3 fruit fly cellular contexts compared by ENCODE assay signal in the genomic region with DNA sequence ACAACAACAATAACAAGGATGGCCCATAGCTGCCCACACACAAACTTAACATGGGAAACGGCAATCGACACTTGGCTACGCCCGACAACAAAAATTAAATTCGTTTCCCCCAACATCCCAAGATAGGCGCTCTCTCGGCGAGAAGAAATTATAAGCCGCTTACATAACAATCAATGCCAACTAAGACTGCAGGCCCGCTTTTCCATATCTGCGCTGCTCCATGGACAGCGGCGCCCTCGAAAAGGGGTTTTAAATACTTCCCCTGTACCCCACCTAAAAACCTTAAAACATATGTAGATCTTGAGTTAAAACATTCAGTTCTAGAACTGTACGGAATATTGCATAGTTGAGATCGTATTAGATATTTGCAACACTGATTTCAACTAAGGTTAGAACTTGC.
TF ChIP-seq lines count a peak whose summit lies in the region.

No protein-coding gene starts in this region.

- TF ChIP-seq CTCF in whole organism, embryonic (GFP tag; optimal IDR thresholded peaks at IDR 0.05; lab: Kevin White, UChicago) = no peak

TF ChIP-seq in whole organism, embryonic, 481 proteins besides CTCF, POLR2A, EP300 and RAD21 (continues in another document):
- no peak for TF ChIP-seq E2f2 (GFP tag; IDR thresholded peaks at IDR 0.05; lab: Robert Waterston, UW)
- no peak for TF ChIP-seq Hsf (GFP tag; optimal IDR thresholded peaks at IDR 0.05; lab: Kevin White, UChicago)
- no peak for TF ChIP-seq abd-A (tag; optimal IDR thresholded peaks at IDR 0.05; lab: Kevin White, UChicago)
- no peak for TF ChIP-seq CG8089 (GFP tag; optimal IDR thresholded peaks at IDR 0.05; lab: Kevin White, UChicago)
- no peak for TF ChIP-seq Abd-B (GFP tag; optimal IDR thresholded peaks at IDR 0.05; lab: Kevin White, UChicago)
- TF ChIP-seq CG2120 (GFP tag; optimal IDR thresholded peaks at IDR 0.05; lab: Kevin White, UChicago) = peak; percentile 36
- TF ChIP-seq Oli (tag; optimal IDR thresholded peaks at IDR 0.05; lab: Kevin White, UChicago) = peak; percentile 26
- TF ChIP-seq CG8478 (optimal IDR thresholded peaks at IDR 0.05; lab: Kevin White, UChicago) = no peak
- TF ChIP-seq CG1603 (tag; optimal IDR thresholded peaks at IDR 0.05; lab: Kevin White, UChicago) = no peak
- 0 out of 2 replicates have a peak, but pooled peaks have one; percentile 6 for TF ChIP-seq Xrp1 (GFP tag; IDR thresholded peaks at IDR 0.05; lab: Robert Waterston, UW)
- no peak for TF ChIP-seq CG10431 (GFP tag; optimal IDR thresholded peaks at IDR 0.05; lab: Kevin White, UChicago)
- TF ChIP-seq Pdp1 (GFP tag; optimal IDR thresholded peaks at IDR 0.05; lab: Kevin White, UChicago) = peak in 1 of 2 experiments; percentile 69
- TF ChIP-seq grn (GFP tag; optimal IDR thresholded peaks at IDR 0.05; lab: Kevin White, UChicago) = no peak
- no peak for TF ChIP-seq HmgD (GFP tag; optimal IDR thresholded peaks at IDR 0.05; lab: Kevin White, UChicago)
- TF ChIP-seq sr (GFP tag; IDR thresholded peaks at IDR 0.05; lab: Robert Waterston, UW) = 0 out of 3 replicates have a peak, but pooled peaks have one; percentile 38
- no peak for TF ChIP-seq CG2199 (GFP tag; IDR thresholded peaks at IDR 0.05; lab: Robert Waterston, UW)
- no peak for TF ChIP-seq pb (GFP tag; optimal IDR thresholded peaks at IDR 0.05; lab: Kevin White, UChicago)
- no peak for TF ChIP-seq CG10209 (GFP tag; optimal IDR thresholded peaks at IDR 0.05; lab: Kevin White, UChicago)
- no peak for TF ChIP-seq rib (GFP tag; IDR thresholded peaks at IDR 0.05; lab: Robert Waterston, UW)
- no peak for TF ChIP-seq CG12071 (GFP tag; optimal IDR thresholded peaks at IDR 0.05; lab: Kevin White, UChicago)
- TF ChIP-seq CG17802 (tag; optimal IDR thresholded peaks at IDR 0.05; lab: Kevin White, UChicago) = no peak
- no peak for TF ChIP-seq Myb (GFP tag; optimal IDR thresholded peaks at IDR 0.05; lab: Kevin White, UChicago)
- TF ChIP-seq CG7556 (GFP tag; optimal IDR thresholded peaks at IDR 0.05; lab: Kevin White, UChicago) = no peak
- TF ChIP-seq ftz-f1 (GFP tag; optimal IDR thresholded peaks at IDR 0.05; lab: Kevin White, UChicago) = no peak
- peak; percentile 27 for TF ChIP-seq dmrt99B (tag; optimal IDR thresholded peaks at IDR 0.05; lab: Kevin White, UChicago)
- no peak for TF ChIP-seq bsh (GFP tag; optimal IDR thresholded peaks at IDR 0.05; lab: Kevin White, UChicago)
- peak; percentile 61 for TF ChIP-seq Ets65A (GFP tag; lab: Kevin White, UChicago)
- TF ChIP-seq CG18599 (GFP tag; optimal IDR thresholded peaks at IDR 0.05; lab: Kevin White, UChicago) = peak; percentile 17
- no peak for TF ChIP-seq toy (GFP tag; IDR thresholded peaks at IDR 0.05; lab: Robert Waterston, UW)
- TF ChIP-seq CG8944 (GFP tag; optimal IDR thresholded peaks at IDR 0.05; lab: Kevin White, UChicago) = no peak

TF ChIP-seq in whole organism, prepupa, 60 proteins besides CTCF, POLR2A, EP300 and RAD21:
- TF ChIP-seq CG8119 (GFP tag; IDR thresholded peaks at IDR 0.05; lab: Robert Waterston, UW) (0 out of 3 replicates have a peak, but pooled peaks have one; percentile 26), fd85E (GFP tag; optimal IDR thresholded peaks at IDR 0.05; lab: Kevin White, UChicago) (no peak), CG32006 (GFP tag; optimal IDR thresholded peaks at IDR 0.05; lab: Kevin White, UChicago) (peak; percentile 32)

TF ChIP-seq in whole organism, pupa, 21 proteins besides CTCF, POLR2A, EP300 and RAD21:
- peak; percentile 19 for TF ChIP-seq CG14655 (GFP tag; optimal IDR thresholded peaks at IDR 0.05; lab: Kevin White, UChicago)
- no peak for TF ChIP-seq CG10348 (GFP tag; IDR thresholded peaks at IDR 0.05; lab: Robert Waterston, UW)
